Worm (Caenorhabditis elegans): ENCODE measurements around the gene pinn-1.
A peak's percentile ranks its signal among the peaks of the same experiment; 100 is the strongest.

DNA sequence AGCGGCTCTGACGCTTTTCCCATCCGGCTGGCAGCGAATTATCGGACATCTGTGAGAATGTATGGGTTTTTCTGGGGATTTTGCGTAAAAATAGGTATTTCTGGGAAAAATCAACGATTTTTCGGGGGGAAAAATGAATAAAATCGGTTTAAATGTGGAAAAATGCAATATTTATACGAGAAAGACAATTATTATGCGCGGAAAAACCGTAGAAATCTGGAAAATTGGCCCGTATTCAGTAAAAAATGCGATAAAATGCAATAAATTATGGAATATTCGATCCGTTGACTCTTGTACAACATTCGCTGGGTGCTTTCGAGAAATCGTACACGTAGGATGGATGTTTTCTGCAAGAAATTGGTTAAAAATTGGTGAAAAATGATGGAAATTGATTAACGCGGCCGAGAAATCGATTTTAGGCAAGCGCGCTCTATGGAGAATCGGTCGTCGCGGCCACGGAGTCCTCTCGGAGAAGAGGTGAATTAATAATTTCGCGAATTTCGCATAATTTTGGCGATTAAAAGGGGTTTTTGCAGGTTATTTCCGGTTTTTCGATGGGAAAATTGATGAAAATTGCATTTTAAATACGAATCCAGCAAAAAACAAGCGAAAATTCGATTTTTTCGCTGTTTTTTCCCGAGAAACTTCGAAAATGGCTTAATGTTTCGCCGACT, at the start of gene pinn-1:
- TF ChIP-seq daf-16 (GFP tag; optimal IDR thresholded peaks at IDR 0.05), result peak in 1 of 2 experiments; percentile 36
- TF ChIP-seq daf-16 (tag; optimal IDR thresholded peaks at IDR 0.05), result no peak
- peak; percentile 31 for TF ChIP-seq F10B5.3 (tag; optimal IDR thresholded peaks at IDR 0.05)
- peak; percentile 92 for TF ChIP-seq unc-130 (GFP tag; optimal IDR thresholded peaks at IDR 0.05)
- peak; percentile 80 for TF ChIP-seq mep-1 (tag; optimal IDR thresholded peaks at IDR 0.05)
- TF ChIP-seq nhr-77 (tag; optimal IDR thresholded peaks at IDR 0.05), result peak; percentile 53
- TF ChIP-seq mxl-2 (GFP tag; conservative IDR thresholded peaks at IDR 0.05), result 0 out of 2 replicates have a peak, but pooled peaks have one; percentile 16

All from whole organism, L4 larva.